Fruit fly (Drosophila melanogaster): Measurements from ENCODE around the gene Gba1a.
A peak's percentile ranks its signal among the peaks of the same experiment; 100 is the strongest.

Gba1a gene

DNA sequence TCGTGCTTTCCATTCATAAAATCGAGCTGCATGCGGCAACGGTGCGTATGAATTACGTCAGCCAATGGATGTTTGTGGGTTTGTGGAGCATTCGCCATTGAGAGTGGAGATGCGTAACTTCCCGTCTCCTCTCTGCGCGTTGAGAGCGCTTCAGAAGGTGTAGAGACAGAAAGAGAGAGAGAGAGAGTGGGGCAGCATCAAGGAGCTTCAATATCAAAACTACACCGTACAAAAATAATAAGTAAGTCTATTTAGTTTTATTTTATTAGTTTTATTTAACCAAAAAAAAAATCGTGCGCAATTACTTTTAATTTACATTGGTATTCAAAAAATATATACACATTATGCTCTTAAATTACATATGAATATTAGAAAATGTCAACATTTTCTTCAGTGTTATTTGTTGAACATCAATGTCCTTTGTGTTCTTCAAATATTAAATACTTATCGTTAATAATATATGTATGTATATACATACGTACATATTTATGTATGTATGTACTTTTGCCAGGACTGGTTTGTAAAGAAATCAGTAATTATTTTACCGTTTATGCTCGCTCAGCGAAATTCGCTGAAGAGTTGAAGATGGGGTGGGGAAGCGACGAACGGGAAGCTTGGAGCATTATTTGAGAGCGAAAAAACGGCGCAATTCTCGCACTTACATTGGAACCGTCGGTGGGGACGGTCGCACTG lies 22.4 kb downstream of the Gba1a start, which contains the start of gene CG10365 (continued):
- TF ChIP-seq caup (GFP tag; optimal IDR thresholded peaks at IDR 0.05; ENCODE audit: severe bottlenecking) (peak; percentile 73), CG11695 (GFP tag; IDR thresholded peaks at IDR 0.05) (peak; percentile 90), al (GFP tag; IDR thresholded peaks at IDR 0.05) (peak; percentile 68), stc (GFP tag; IDR thresholded peaks at IDR 0.05) (peak; percentile 90), ind (GFP tag; optimal IDR thresholded peaks at IDR 0.05) (peak; percentile 81), wdn (GFP tag; IDR thresholded peaks at IDR 0.05) (peak; percentile 70), CG12744 (GFP tag; optimal IDR thresholded peaks at IDR 0.05) (no peak), gsb (GFP tag; IDR thresholded peaks at IDR 0.05) (0 out of 2 replicates have a peak, but pooled peaks have one; percentile 33), CG3407 (GFP tag; optimal IDR thresholded peaks at IDR 0.05) (peak; percentile 54), esg (GFP tag; conservative IDR thresholded peaks at IDR 0.05) (peak; percentile 86), CG5245 (GFP tag; optimal IDR thresholded peaks at IDR 0.05) (peak; percentile 65), Side (GFP tag; optimal IDR thresholded peaks at IDR 0.05) (no peak), CG10267 (tag; optimal IDR thresholded peaks at IDR 0.05) (peak; percentile 84), tgo (GFP tag; IDR thresholded peaks at IDR 0.05) (peak; percentile 92), CG1603 (tag; optimal IDR thresholded peaks at IDR 0.05) (peak; percentile 46), CG7963 (GFP tag; IDR thresholded peaks at IDR 0.05; ENCODE audit: partially characterized antibody) (no peak), CG11093 (GFP tag; IDR thresholded peaks at IDR 0.05) (peak; percentile 69; the same call in 2 of the 3 replicates), ab (GFP tag; optimal IDR thresholded peaks at IDR 0.05) (no peak), dmrt99B (tag; optimal IDR thresholded peaks at IDR 0.05) (peak; percentile 95), CG11723 (GFP tag; optimal IDR thresholded peaks at IDR 0.05) (no peak), Dek (tag; optimal IDR thresholded peaks at IDR 0.05) (peak; percentile 90), CG17361 (GFP tag; IDR thresholded peaks at IDR 0.05) (peak; percentile 92), Fer3 (tag; optimal IDR thresholded peaks at IDR 0.05) (peak; percentile 92), E2f1 (GFP tag; IDR thresholded peaks at IDR 0.05) (peak; percentile 86), Ssrp (tag; optimal IDR thresholded peaks at IDR 0.05) (peak; percentile 81), fd96Cb (tag; optimal IDR thresholded peaks at IDR 0.05) (peak; percentile 86), ro (GFP tag; IDR thresholded peaks at IDR 0.05) (no peak), pfk (GFP tag; optimal IDR thresholded peaks at IDR 0.05) (no peak), CG12659 (GFP tag; optimal IDR thresholded peaks at IDR 0.05) (peak; percentile 93), pzg (GFP tag; optimal IDR thresholded peaks at IDR 0.05) (no peak), TFAM (GFP tag; optimal IDR thresholded peaks at IDR 0.05) (peak; percentile 21), bigmax (GFP tag; optimal IDR thresholded peaks at IDR 0.05) (no peak), CG7987 (GFP tag; optimal IDR thresholded peaks at IDR 0.05) (no peak), Dip3 (GFP tag; optimal IDR thresholded peaks at IDR 0.05) (no peak), ranshi (GFP tag; IDR thresholded peaks at IDR 0.05) (peak; percentile 88), ATbp (GFP tag; optimal IDR thresholded peaks at IDR 0.05) (peak; percentile 46), CG33557 (GFP tag; optimal IDR thresholded peaks at IDR 0.05) (no peak), CrebB (tag; optimal IDR thresholded peaks at IDR 0.05) (peak; percentile 72), CG2120 (GFP tag; optimal IDR thresholded peaks at IDR 0.05) (peak; percentile 81), ttk (GFP tag; IDR thresholded peaks at IDR 0.05) (peak; percentile 79), sr (GFP tag; IDR thresholded peaks at IDR 0.05) (0 out of 3 replicates have a peak, but pooled peaks have one; percentile 22), H2.0 (GFP tag; IDR thresholded peaks at IDR 0.05) (peak; percentile 82), chn (GFP tag; optimal IDR thresholded peaks at IDR 0.05) (no peak), CG6765 (GFP tag; optimal IDR thresholded peaks at IDR 0.05) (peak; percentile 72), Sry-δ (GFP tag; optimal IDR thresholded peaks at IDR 0.05) (no peak), CG8281 (tag; optimal IDR thresholded peaks at IDR 0.05) (peak; percentile 64), CG16863 (GFP tag; optimal IDR thresholded peaks at IDR 0.05) (no peak), CG3847 (GFP tag; IDR thresholded peaks at IDR 0.05) (peak; percentile 81), wor (GFP tag; IDR thresholded peaks at IDR 0.05) (peak; percentile 57), ems (GFP tag; optimal IDR thresholded peaks at IDR 0.05) (no peak)
